Fruit fly (Drosophila melanogaster) whole organism, embryonic: ENCODE results near the gene bmm.

Experiments
- CG10654 ChIP-seq: fragments of 200-800 bp; sonication (Bioruptor generic); optimal IDR thresholded peaks from 2 replicates; lab custom pipeline; 2016; ENCODE audit warnings: missing biosample characterization, missing genetic modification characterization
- CG12769 ChIP-seq: fragments of 200-800 bp; sonication (Bioruptor generic); optimal IDR thresholded peaks from 2 replicates; lab custom pipeline; 2019; ENCODE audit warnings: missing biosample characterization, mild to moderate bottlenecking, missing genetic modification characterization, moderate library complexity
- CG14667 ChIP-seq: fragments of 200-800 bp; sonication (Bioruptor generic); IDR thresholded peaks from 2 replicates; pipeline ENCODE4 v1.3.6; 2022; ENCODE audit warnings: missing biosample characterization, missing genetic modification characterization
- CG15479 ChIP-seq: fragments of 200-800 bp; sonication (Bioruptor generic); optimal IDR thresholded peaks from 3 replicates; lab custom pipeline; 2019; ENCODE audit warnings: missing biosample characterization, mild to moderate bottlenecking, missing genetic modification characterization, moderate library complexity
- CG15514 ChIP-seq: fragments of 200-800 bp; sonication (Bioruptor generic); optimal IDR thresholded peaks from 3 replicates; lab custom pipeline; 2017; ENCODE audit warnings: missing biosample characterization, missing genetic modification characterization, mild to moderate bottlenecking, moderate library complexity, missing genetic modification reagents
- CG1602 ChIP-seq: fragments of 200-800 bp; sonication (Bioruptor generic); optimal IDR thresholded peaks from 3 replicates; lab custom pipeline; 2016; ENCODE audit warnings: missing biosample characterization, missing genetic modification characterization
- CG17361 ChIP-seq: fragments of 200-800 bp; sonication (Bioruptor generic); IDR thresholded peaks from 3 replicates; pipeline ENCODE4 v1.3.6; 2022; ENCODE audit warnings: missing biosample characterization, missing genetic modification characterization
- CG17568 ChIP-seq: fragments of 200-800 bp; sonication (Bioruptor generic); optimal IDR thresholded peaks from 2 replicates; lab custom pipeline; 2018; ENCODE audit warnings: missing biosample characterization, mild to moderate bottlenecking, missing genetic modification characterization, moderate library complexity
- CG18476 ChIP-seq: fragments of 200-800 bp; sonication (Bioruptor generic); optimal IDR thresholded peaks from 2 replicates; lab custom pipeline; 2016; ENCODE audit warnings: missing biosample characterization, mild to moderate bottlenecking, missing genetic modification characterization
- CG2199 ChIP-seq: fragments of 200-800 bp; sonication (Bioruptor generic); IDR thresholded peaks from 3 replicates; pipeline ENCODE4 v1.3.6; 2022; ENCODE audit warnings: missing biosample characterization, missing genetic modification characterization
- CG43689 ChIP-seq: fragments of 200-800 bp; sonication (Bioruptor generic); IDR thresholded peaks from 2 replicates; pipeline ENCODE4 v1.3.6; 2022; ENCODE audit warnings: missing biosample characterization, missing genetic modification characterization
- CG4617 ChIP-seq: fragments of 200-800 bp; sonication (Bioruptor generic); optimal IDR thresholded peaks from 3 replicates; lab custom pipeline; 2016; ENCODE audit warnings: missing biosample characterization, missing genetic modification characterization, borderline replicate concordance
- CG5953 ChIP-seq: fragments of 200-800 bp; sonication (Bioruptor generic); IDR thresholded peaks from 2 replicates; pipeline ENCODE4 v1.3.6; 2022; ENCODE audit warnings: missing biosample characterization, missing genetic modification characterization
- CG6689 ChIP-seq: fragments of 200-800 bp; sonication (Bioruptor generic); IDR thresholded peaks from 2 replicates; pipeline ENCODE4 v1.3.6; 2022; ENCODE audit warnings: missing biosample characterization, missing genetic modification characterization
- CG7357 ChIP-seq: fragments of 200-800 bp; sonication (Bioruptor generic); IDR thresholded peaks from 3 replicates; pipeline ENCODE4 v1.3.6; 2022; ENCODE audit warnings: missing biosample characterization, missing genetic modification characterization
- CG7786 ChIP-seq: fragments of 200-800 bp; sonication (Bioruptor generic); optimal IDR thresholded peaks from 2 replicates; lab custom pipeline; 2016; ENCODE audit warnings: missing biosample characterization, missing genetic modification characterization
- CG8478 ChIP-seq: fragments of >200 bp; optimal IDR thresholded peaks from 2 replicates; lab custom pipeline; 2018
- CG9817 ChIP-seq: fragments of 200-800 bp; sonication (Bioruptor generic); optimal IDR thresholded peaks from 2 replicates; lab custom pipeline; 2018; ENCODE audit warnings: missing biosample characterization, mild to moderate bottlenecking, missing genetic modification characterization, moderate library complexity
- Dfd ChIP-seq, 2 experiments: fragments of >200 bp; optimal IDR thresholded peaks; 2 replicates each; lab custom pipeline; 2017; ENCODE audit warnings: missing biosample characterization in 2 of 2, missing genetic modification characterization in 2 of 2
- Drgx ChIP-seq: fragments of 200-800 bp; sonication (Bioruptor generic); IDR thresholded peaks from 2 replicates; pipeline ENCODE4 v1.3.6; 2022; ENCODE audit warnings: missing biosample characterization, missing genetic modification characterization
- E2f1 ChIP-seq: fragments of 200-800 bp; sonication (Bioruptor generic); IDR thresholded peaks from 2 replicates; pipeline ENCODE4 v1.3.6; 2022; ENCODE audit warnings: missing biosample characterization, missing genetic modification characterization
- Gug ChIP-seq: fragments of 200-800 bp; sonication (Bioruptor generic); IDR thresholded peaks from 4 replicates; pipeline ENCODE4 v1.3.6; 2022; ENCODE audit warnings: missing biosample characterization, missing genetic modification characterization
- Mad ChIP-seq: fragments of 200-800 bp; sonication (Bioruptor generic); optimal IDR thresholded peaks from 2 replicates; lab custom pipeline; 2016; ENCODE audit warnings: missing biosample characterization, missing genetic modification characterization
- NC2α ChIP-seq: fragments of 200-800 bp; sonication (Bioruptor generic); optimal IDR thresholded peaks from 2 replicates; lab custom pipeline; 2016; ENCODE audit warnings: missing biosample characterization, missing genetic modification characterization
- Sin3A ChIP-seq: fragments of >200 bp; optimal IDR thresholded peaks from 2 replicates; lab custom pipeline; 2018
- Sox102F ChIP-seq: fragments of 200-800 bp; sonication (Bioruptor generic); optimal IDR thresholded peaks from 2 replicates; lab custom pipeline; 2018; ENCODE audit warnings: missing biosample characterization, mild to moderate bottlenecking, missing genetic modification characterization, moderate library complexity
- Trl ChIP-seq, 3 experiments: fragments of >200 bp in 2 of 3; fragments of 200-800 bp in 1 of 3; sonication (Bioruptor generic) in 1 of 3; optimal IDR thresholded peaks; 2 replicates in 1 of 3; 3 replicates in 2 of 3; lab custom pipeline; 2016 to 2017; ENCODE audit warnings: missing biosample characterization in 1 of 3, missing genetic modification characterization in 1 of 3
- Usf ChIP-seq: fragments of 200-800 bp; sonication (Bioruptor generic); optimal IDR thresholded peaks from 2 replicates; lab custom pipeline; 2017; ENCODE audit warnings: missing genotype, missing biosample characterization, missing genetic modification characterization
- Xrp1 ChIP-seq: fragments of 200-800 bp; sonication (Bioruptor generic); IDR thresholded peaks from 2 replicates; pipeline ENCODE4 v1.3.6; 2022; ENCODE audit warnings: missing biosample characterization, missing genetic modification characterization
- bab2 ChIP-seq: fragments of 200-800 bp; sonication (Bioruptor generic); optimal IDR thresholded peaks from 2 replicates; lab custom pipeline; 2016; ENCODE audit warnings: missing biosample characterization, missing genetic modification characterization
- bbx ChIP-seq: fragments of 200-800 bp; sonication (Bioruptor generic); IDR thresholded peaks from 2 replicates; pipeline ENCODE4 v1.3.6; 2022; ENCODE audit warnings: missing biosample characterization, missing genetic modification characterization; ENCODE audit not compliant: partially characterized antibody
- cas ChIP-seq: fragments of 200-800 bp; sonication (Bioruptor generic); IDR thresholded peaks from 2 replicates; pipeline ENCODE4 v1.3.6; 2022; ENCODE audit warnings: missing biosample characterization, missing genetic modification characterization
- cato ChIP-seq: fragments of 200-800 bp; sonication (Bioruptor generic); optimal IDR thresholded peaks from 2 replicates; lab custom pipeline; 2016; ENCODE audit warnings: missing biosample characterization, missing genetic modification characterization, borderline replicate concordance
- cwo ChIP-seq: fragments of 200-800 bp; sonication (Bioruptor generic); optimal IDR thresholded peaks from 3 replicates; lab custom pipeline; 2017; ENCODE audit warnings: missing biosample characterization, missing genetic modification characterization, mild to moderate bottlenecking, moderate library complexity, missing genetic modification reagents
- fd96Cb ChIP-seq: fragments of 200-800 bp; sonication (Bioruptor generic); optimal IDR thresholded peaks from 2 replicates; lab custom pipeline; 2018; ENCODE audit warnings: missing biosample characterization, mild to moderate bottlenecking, missing genetic modification characterization, moderate library complexity
- inv ChIP-seq: fragments of 200-800 bp; sonication (Bioruptor generic); IDR thresholded peaks from 2 replicates; pipeline ENCODE4 v1.3.6; 2022; ENCODE audit warnings: missing biosample characterization, missing genetic modification characterization; ENCODE audit not compliant: partially characterized antibody
- klu ChIP-seq: fragments of 200-800 bp; sonication (Bioruptor generic); IDR thresholded peaks from 2 replicates; pipeline ENCODE4 v1.3.6; 2022; ENCODE audit warnings: missing biosample characterization, missing genetic modification characterization
- lola ChIP-seq, 3 experiments: fragments of >200 bp in 2 of 3; fragments of 200-800 bp in 1 of 3; sonication (Bioruptor generic) in 1 of 3; optimal IDR thresholded peaks; 2 replicates each; lab custom pipeline; 2017 to 2019; ENCODE audit warnings: missing biosample characterization in 3 of 3, missing genetic modification characterization in 3 of 3, mild to moderate bottlenecking in 1 of 3, moderate library complexity in 1 of 3
- lov ChIP-seq, 2 experiments: fragments of 200-800 bp in 1 of 2; fragments of >200 bp in 1 of 2; sonication (Bioruptor generic) in 1 of 2; IDR thresholded peaks in 1 of 2; optimal IDR thresholded peaks in 1 of 2; 2 replicates in 1 of 2; 3 replicates in 1 of 2; pipeline versions ENCODE4 v1.3.6 to Lab custom; 2017 to 2022; ENCODE audit warnings: missing biosample characterization in 1 of 2, missing genetic modification characterization in 1 of 2
- maf-S ChIP-seq: fragments of 200-800 bp; sonication (Bioruptor generic); optimal IDR thresholded peaks from 2 replicates; lab custom pipeline; 2016; ENCODE audit warnings: missing biosample characterization, missing genetic modification characterization
- onecut ChIP-seq: fragments of 200-800 bp; sonication (Bioruptor generic); IDR thresholded peaks from 2 replicates; pipeline ENCODE4 v1.3.6; 2022; ENCODE audit warnings: missing biosample characterization, missing genetic modification characterization
- pita ChIP-seq: fragments of 200-800 bp; sonication (Bioruptor generic); optimal IDR thresholded peaks from 2 replicates; lab custom pipeline; 2017; ENCODE audit warnings: missing biosample characterization, mild to moderate bottlenecking, missing genetic modification characterization
- pzg ChIP-seq: fragments of 200-800 bp; sonication (Bioruptor generic); optimal IDR thresholded peaks from 3 replicates; lab custom pipeline; 2018; ENCODE audit warnings: missing biosample characterization, mild to moderate bottlenecking, missing genetic modification characterization, moderate library complexity
- sima ChIP-seq: fragments of 200-800 bp; sonication (Bioruptor generic); optimal IDR thresholded peaks from 2 replicates; lab custom pipeline; 2016; ENCODE audit warnings: missing biosample characterization, missing genetic modification characterization
- slbo ChIP-seq: fragments of 200-800 bp; sonication (Bioruptor generic); IDR thresholded peaks from 2 replicates; pipeline ENCODE4 v1.3.6; 2022; ENCODE audit warnings: missing biosample characterization, missing genetic modification characterization
- toy ChIP-seq: fragments of 200-800 bp; sonication (Bioruptor generic); IDR thresholded peaks from 2 replicates; pipeline ENCODE4 v1.3.6; 2022; ENCODE audit warnings: missing biosample characterization, missing genetic modification characterization
- yki ChIP-seq: fragments of >200 bp; optimal IDR thresholded peaks from 3 replicates; lab custom pipeline; 2018
- zen ChIP-seq: fragments of 200-800 bp; sonication (Bioruptor generic); optimal IDR thresholded peaks from 3 replicates; lab custom pipeline; 2018; ENCODE audit warnings: missing biosample characterization, mild to moderate bottlenecking, missing genetic modification characterization, moderate library complexity
- zfh1 ChIP-seq: fragments of 200-800 bp; sonication (Bioruptor generic); IDR thresholded peaks from 3 replicates; pipeline ENCODE4 v1.3.6; 2022; ENCODE audit warnings: missing biosample characterization, missing genetic modification characterization

Gene bmm

dm6 chr3L:14759097-14759795 is 27.0 kb downstream of the bmm start (continued):
- TF ChIP-seq yki (lab: Kevin White, UChicago) = peak; percentile 61
- TF ChIP-seq Drgx (GFP tag; lab: Robert Waterston, UW) = peak; percentile 100
- TF ChIP-seq zfh1 = peak; percentile 99
- TF ChIP-seq Sox102F (GFP tag; lab: Kevin White, UChicago) = peak; percentile 100
- peak; percentile 100 for TF ChIP-seq E2f1 (GFP tag; lab: Robert Waterston, UW)
- peak; percentile 99 for TF ChIP-seq CG4617 (GFP tag; lab: Kevin White, UChicago)
- TF ChIP-seq lov (optimal IDR thresholded peaks at IDR 0.05; lab: Kevin White, UChicago) = no peak
- TF ChIP-seq lov (GFP tag; IDR thresholded peaks at IDR 0.05; lab: Robert Waterston, UW) = peak; percentile 97
- peak; percentile 44 for TF ChIP-seq pzg
- peak; percentile 99 for TF ChIP-seq maf-S
- TF ChIP-seq CG7786 = peak; percentile 99
- peak; percentile 99 for TF ChIP-seq CG43689 (GFP tag; lab: Robert Waterston, UW)
- peak; percentile 99 for TF ChIP-seq onecut (GFP tag; lab: Robert Waterston, UW)
- peak; percentile 99 for TF ChIP-seq zen (tag; lab: Kevin White, UChicago)
- TF ChIP-seq inv (GFP tag; lab: Robert Waterston, UW) = peak; percentile 60
- peak; percentile 100 for TF ChIP-seq cwo (GFP tag; lab: Kevin White, UChicago)
- peak; percentile 100 for TF ChIP-seq CG9817 (tag; lab: Kevin White, UChicago)
- TF ChIP-seq bbx (GFP tag; lab: Robert Waterston, UW) = peak; percentile 25; the same call in 1 of the 2 replicates
- TF ChIP-seq CG17361 (GFP tag; lab: Robert Waterston, UW) = peak; percentile 100
- TF ChIP-seq CG15479 (GFP tag; lab: Kevin White, UChicago) = peak; percentile 84
- TF ChIP-seq CG18476 (GFP tag; lab: Kevin White, UChicago) = peak; percentile 99
- peak; percentile 100 for TF ChIP-seq klu
- TF ChIP-seq sima (GFP tag; lab: Kevin White, UChicago) = peak; percentile 97
- peak; percentile 99 for TF ChIP-seq CG6689 (GFP tag; lab: Robert Waterston, UW)
- peak; percentile 100 for TF ChIP-seq slbo
- peak; percentile 99 for TF ChIP-seq CG7357
- TF ChIP-seq CG12769 = peak; percentile 97
- TF ChIP-seq NC2α = peak; percentile 97
- TF ChIP-seq CG17568 = peak; percentile 99
- no peak for TF ChIP-seq pita (GFP tag; lab: Kevin White, UChicago)
- peak; percentile 99 for TF ChIP-seq bab2 (GFP tag; lab: Kevin White, UChicago)
- TF ChIP-seq Usf (GFP tag; lab: Kevin White, UChicago) = peak; percentile 100
- TF ChIP-seq CG15514 (GFP tag; lab: Kevin White, UChicago) = peak; percentile 96
- TF ChIP-seq cas (GFP tag; lab: Robert Waterston, UW) = peak; percentile 99
- TF ChIP-seq Gug (GFP tag; lab: Robert Waterston, UW) = peak; percentile 99
- TF ChIP-seq CG1602 (GFP tag; lab: Kevin White, UChicago) = peak; percentile 99
- peak; percentile 100 for TF ChIP-seq Xrp1 (GFP tag; lab: Robert Waterston, UW)
- peak; percentile 74 to 95 for TF ChIP-seq Trl (optimal IDR thresholded peaks at IDR 0.05; lab: Kevin White, UChicago)
- TF ChIP-seq Trl (GFP tag; optimal IDR thresholded peaks at IDR 0.05; lab: Kevin White, UChicago) = peak; percentile 99
- TF ChIP-seq CG2199 (GFP tag; lab: Robert Waterston, UW) = peak; percentile 96
- TF ChIP-seq fd96Cb (tag; lab: Kevin White, UChicago) = peak; percentile 100
- TF ChIP-seq Dfd (GFP tag; optimal IDR thresholded peaks at IDR 0.05; lab: Kevin White, UChicago) = peak in 1 of 2 experiments; percentile 97
- TF ChIP-seq CG14667 = peak; percentile 99
- TF ChIP-seq cato = peak; percentile 99
- TF ChIP-seq lola (GFP tag; optimal IDR thresholded peaks at IDR 0.05; lab: Kevin White, UChicago) = peak in 1 of 3 experiments; percentile 100
- TF ChIP-seq toy (GFP tag; lab: Robert Waterston, UW) = peak; percentile 99
- TF ChIP-seq CG10654 (GFP tag; lab: Kevin White, UChicago) = peak; percentile 99
- TF ChIP-seq Sin3A = no peak
- TF ChIP-seq Mad = peak; percentile 99
- no peak for TF ChIP-seq CG8478 (lab: Kevin White, UChicago)
- TF ChIP-seq CG5953 (GFP tag; lab: Robert Waterston, UW) = peak; percentile 98
